Worm (Caenorhabditis elegans) whole organism, late embryonic: ENCODE measurements around the gene dmsr-8.

Experiments
- ama-1 ChIP-seq: fragments of 150-350 bp; optimal IDR thresholded peaks from 2 replicates; lab custom pipeline; 2014
- hlh-6 ChIP-seq: sonication (generic microtip); optimal IDR thresholded peaks from 2 replicates; lab custom pipeline; 2016; ENCODE audit warnings: missing genotype, missing genetic modification characterization, missing compliant biosample characterization

DNA sequence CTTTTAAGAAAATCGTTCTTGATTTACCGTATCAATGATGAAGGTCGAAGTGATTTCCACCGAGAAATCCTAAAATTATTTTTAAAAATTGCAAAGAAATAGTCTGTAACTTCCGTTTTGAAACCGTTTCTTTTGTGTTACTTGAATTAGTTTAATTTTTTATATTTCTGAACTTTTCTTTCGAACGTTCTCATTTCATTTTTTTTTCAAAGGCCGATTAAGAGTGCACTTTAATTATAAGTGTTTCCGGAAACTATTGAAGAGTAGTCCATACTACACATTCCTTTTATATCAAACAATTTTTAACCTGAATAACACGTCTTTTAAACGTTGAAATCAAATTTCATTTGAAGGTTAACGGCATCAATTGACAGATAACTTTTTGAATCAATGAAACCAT, 46.5 kb downstream of the dmsr-8 start:
- TF ChIP-seq hlh-6 (no peak), ama-1 (lab: Kevin White, UChicago) (no peak)
